Fruit fly (Drosophila melanogaster) whole organism, embryonic: Measurements from ENCODE around the gene CG13137.
A peak's percentile ranks its signal among the peaks of the same experiment; 100 is the strongest.

Source experiments
- ATbp ChIP-seq: fragments of 200-800 bp; sonication (Bioruptor generic); optimal IDR thresholded peaks from 2 replicates; lab custom pipeline; 2017; ENCODE audit warnings: missing biosample characterization, mild to moderate bottlenecking, missing genetic modification characterization, missing genetic modification reagents
- Bgb ChIP-seq: fragments of 200-800 bp; sonication (Bioruptor generic); IDR thresholded peaks from 2 replicates; pipeline ENCODE4 v1.3.6; 2022; ENCODE audit warnings: missing biosample characterization, missing genetic modification characterization; ENCODE audit not compliant: partially characterized antibody
- CG10267 ChIP-seq: fragments of 200-800 bp; sonication (Bioruptor generic); optimal IDR thresholded peaks from 2 replicates; lab custom pipeline; 2018; ENCODE audit warnings: missing biosample characterization, mild to moderate bottlenecking, missing genetic modification characterization, moderate library complexity
- CG10543 ChIP-seq: fragments of 200-800 bp; sonication (Bioruptor generic); optimal IDR thresholded peaks from 3 replicates; lab custom pipeline; 2017; ENCODE audit warnings: missing biosample characterization, mild to moderate bottlenecking, missing genetic modification characterization, moderate library complexity
- CG11695 ChIP-seq: fragments of 200-800 bp; sonication (Bioruptor generic); IDR thresholded peaks from 3 replicates; pipeline ENCODE4 v1.3.6; 2022; ENCODE audit warnings: missing biosample characterization, missing genetic modification characterization
- CG12155 ChIP-seq: fragments of 200-800 bp; sonication (Bioruptor generic); optimal IDR thresholded peaks from 3 replicates; lab custom pipeline; 2016; ENCODE audit warnings: missing biosample characterization, missing genetic modification characterization
- CG12391 ChIP-seq: fragments of 200-800 bp; sonication (Bioruptor generic); optimal IDR thresholded peaks from 3 replicates; lab custom pipeline; 2018; ENCODE audit warnings: missing biosample characterization, mild to moderate bottlenecking, missing genetic modification characterization, moderate library complexity
- CG13424 ChIP-seq: fragments of 200-800 bp; sonication (Bioruptor generic); optimal IDR thresholded peaks from 2 replicates; lab custom pipeline; 2019; ENCODE audit warnings: missing biosample characterization, mild to moderate bottlenecking, missing genetic modification characterization, moderate library complexity
- CG13894 ChIP-seq: fragments of 200-800 bp; sonication (Bioruptor generic); optimal IDR thresholded peaks from 3 replicates; lab custom pipeline; 2018; ENCODE audit warnings: missing biosample characterization, mild to moderate bottlenecking, missing genetic modification characterization, moderate library complexity
- CG16815 ChIP-seq: fragments of 200-800 bp; sonication (Bioruptor generic); optimal IDR thresholded peaks from 3 replicates; lab custom pipeline; 2017; ENCODE audit warnings: missing biosample characterization, mild to moderate bottlenecking, missing genetic modification characterization
- CG16863 ChIP-seq: fragments of 200-800 bp; sonication (Bioruptor generic); optimal IDR thresholded peaks from 3 replicates; lab custom pipeline; 2016; ENCODE audit warnings: missing biosample characterization, missing genetic modification characterization
- CG2712 ChIP-seq: fragments of 200-800 bp; optimal IDR thresholded peaks from 3 replicates; lab custom pipeline; 2019; ENCODE audit warnings: missing biosample characterization, mild to moderate bottlenecking, missing genetic modification characterization, moderate library complexity
- CG3065 ChIP-seq: fragments of 200-800 bp; sonication (Bioruptor generic); optimal IDR thresholded peaks from 2 replicates; lab custom pipeline; 2016; ENCODE audit warnings: missing biosample characterization, missing genetic modification characterization
- CG31365 ChIP-seq: fragments of 200-800 bp; sonication (Bioruptor generic); optimal IDR thresholded peaks from 2 replicates; lab custom pipeline; 2018; ENCODE audit warnings: missing biosample characterization, mild to moderate bottlenecking, missing genetic modification characterization
- CG3995 ChIP-seq: fragments of 200-800 bp; sonication (Bioruptor generic); optimal IDR thresholded peaks from 3 replicates; lab custom pipeline; 2016; ENCODE audit warnings: missing biosample characterization, missing genetic modification characterization
- CG4617 ChIP-seq: fragments of 200-800 bp; sonication (Bioruptor generic); optimal IDR thresholded peaks from 3 replicates; lab custom pipeline; 2016; ENCODE audit warnings: missing biosample characterization, missing genetic modification characterization, borderline replicate concordance
- CG4820 ChIP-seq: fragments of 200-800 bp; sonication (Bioruptor generic); optimal IDR thresholded peaks from 3 replicates; lab custom pipeline; 2016; ENCODE audit warnings: missing biosample characterization, missing genetic modification characterization
- CG4854 ChIP-seq: fragments of 200-800 bp; sonication (Bioruptor generic); optimal IDR thresholded peaks from 2 replicates; lab custom pipeline; 2016; ENCODE audit warnings: missing biosample characterization, missing genetic modification characterization, inconsistent platforms
- CG6689 ChIP-seq: fragments of 200-800 bp; sonication (Bioruptor generic); IDR thresholded peaks from 2 replicates; pipeline ENCODE4 v1.3.6; 2022; ENCODE audit warnings: missing biosample characterization, missing genetic modification characterization
- CG7372 ChIP-seq: fragments of 200-800 bp; sonication (Bioruptor generic); IDR thresholded peaks from 2 replicates; pipeline ENCODE4 v1.3.6; 2022; ENCODE audit warnings: missing biosample characterization, missing genetic modification characterization
- CG8944 ChIP-seq: fragments of 200-800 bp; sonication (Bioruptor generic); optimal IDR thresholded peaks from 3 replicates; lab custom pipeline; 2016; ENCODE audit warnings: missing biosample characterization, missing genetic modification characterization
- D19A ChIP-seq: fragments of 200-800 bp; optimal IDR thresholded peaks from 3 replicates; lab custom pipeline; 2019; ENCODE audit warnings: missing biosample characterization, mild to moderate bottlenecking, missing genetic modification characterization, moderate library complexity
- Fer1 ChIP-seq: fragments of 200-800 bp; sonication (Bioruptor generic); optimal IDR thresholded peaks from 2 replicates; lab custom pipeline; 2017; ENCODE audit warnings: missing biosample characterization, mild to moderate bottlenecking, missing genetic modification characterization
- HHEX ChIP-seq: fragments of 200-800 bp; sonication (Bioruptor generic); optimal IDR thresholded peaks from 3 replicates; lab custom pipeline; 2017; ENCODE audit warnings: missing biosample characterization, mild to moderate bottlenecking, missing genetic modification characterization, missing genetic modification reagents
- NC2β ChIP-seq: fragments of 200-800 bp; sonication (Bioruptor generic); optimal IDR thresholded peaks from 2 replicates; lab custom pipeline; 2016; ENCODE audit warnings: missing biosample characterization, missing genetic modification characterization
- TFAM ChIP-seq: fragments of 200-800 bp; sonication (Bioruptor generic); optimal IDR thresholded peaks from 2 replicates; lab custom pipeline; 2017; ENCODE audit warnings: missing biosample characterization, missing genetic modification characterization, inconsistent platforms
- Xbp1 ChIP-seq: fragments of 200-800 bp; sonication (Bioruptor generic); optimal IDR thresholded peaks from 3 replicates; lab custom pipeline; 2016; ENCODE audit warnings: missing biosample characterization, mild to moderate bottlenecking, missing genetic modification characterization
- ato ChIP-seq: fragments of 200-800 bp; sonication (Bioruptor generic); IDR thresholded peaks from 2 replicates; pipeline ENCODE4 v1.3.6; 2022; ENCODE audit warnings: missing biosample characterization, missing genetic modification characterization; ENCODE audit not compliant: partially characterized antibody
- bbx ChIP-seq: fragments of 200-800 bp; sonication (Bioruptor generic); IDR thresholded peaks from 2 replicates; pipeline ENCODE4 v1.3.6; 2022; ENCODE audit warnings: missing biosample characterization, missing genetic modification characterization; ENCODE audit not compliant: partially characterized antibody
- bcd ChIP-seq: fragments of 200-800 bp; sonication (Bioruptor generic); optimal IDR thresholded peaks from 2 replicates; lab custom pipeline; 2017; ENCODE audit warnings: missing biosample characterization, mild to moderate bottlenecking, missing genetic modification characterization
- bowl ChIP-seq: fragments of 200-800 bp; sonication (Bioruptor generic); IDR thresholded peaks from 2 replicates; pipeline ENCODE4 v1.3.6; 2022; ENCODE audit warnings: missing biosample characterization, missing genetic modification characterization
- cad ChIP-seq: fragments of >200 bp; optimal IDR thresholded peaks from 2 replicates; lab custom pipeline; 2017; ENCODE audit warnings: missing biosample characterization, missing genetic modification characterization
- gt ChIP-seq: fragments of 200-800 bp; sonication (Bioruptor generic); IDR thresholded peaks from 2 replicates; pipeline ENCODE4 v1.3.6; 2022; ENCODE audit warnings: missing biosample characterization, missing genetic modification characterization
- hb ChIP-seq: fragments of 200-800 bp; sonication (Bioruptor generic); IDR thresholded peaks from 3 replicates; pipeline ENCODE4 v1.3.6; 2022; ENCODE audit warnings: missing biosample characterization, missing genetic modification characterization; ENCODE audit not compliant: partially characterized antibody
- ind ChIP-seq: fragments of 200-800 bp; sonication (Bioruptor generic); optimal IDR thresholded peaks from 3 replicates; lab custom pipeline; 2016; ENCODE audit warnings: missing biosample characterization, missing genetic modification characterization
- klu ChIP-seq: fragments of 200-800 bp; sonication (Bioruptor generic); IDR thresholded peaks from 2 replicates; pipeline ENCODE4 v1.3.6; 2022; ENCODE audit warnings: missing biosample characterization, missing genetic modification characterization
- knrl ChIP-seq: fragments of 200-800 bp; sonication (Bioruptor generic); IDR thresholded peaks from 3 replicates; pipeline ENCODE4 v1.3.6; 2022; ENCODE audit warnings: missing biosample characterization, missing genetic modification characterization; ENCODE audit not compliant: partially characterized antibody
- mam ChIP-seq: fragments of 200-800 bp; sonication (Bioruptor generic); optimal IDR thresholded peaks from 3 replicates; lab custom pipeline; 2016; ENCODE audit warnings: missing biosample characterization, missing genetic modification characterization
- org-1 ChIP-seq: fragments of 200-800 bp; sonication (Bioruptor generic); optimal IDR thresholded peaks from 2 replicates; lab custom pipeline; 2017; ENCODE audit warnings: missing biosample characterization, missing genetic modification characterization
- pfk ChIP-seq: fragments of 200-800 bp; sonication (Bioruptor generic); optimal IDR thresholded peaks from 2 replicates; lab custom pipeline; 2018; ENCODE audit warnings: missing biosample characterization, mild to moderate bottlenecking, missing genetic modification characterization, moderate library complexity
- sc ChIP-seq, 3 experiments: fragments of >200 bp in 2 of 3; fragments of 200-800 bp in 1 of 3; sonication (Bioruptor generic) in 1 of 3; optimal IDR thresholded peaks; 2 replicates in 2 of 3; 3 replicates in 1 of 3; lab custom pipeline; 2017; ENCODE audit warnings: mild to moderate bottlenecking in 1 of 3, missing biosample characterization in 1 of 3, missing genetic modification characterization in 1 of 3, missing genetic modification reagents in 1 of 3
- seq ChIP-seq: fragments of 200-800 bp; sonication (Bioruptor generic); IDR thresholded peaks from 2 replicates; pipeline ENCODE4 v1.3.6; 2022; ENCODE audit warnings: missing biosample characterization, missing genetic modification characterization
- so ChIP-seq: fragments of 200-800 bp; sonication (Bioruptor generic); IDR thresholded peaks from 3 replicates; pipeline ENCODE4 v1.3.6; 2022; ENCODE audit warnings: missing biosample characterization, missing genetic modification characterization
- sug ChIP-seq: fragments of 200-800 bp; optimal IDR thresholded peaks from 2 replicates; lab custom pipeline; 2019; ENCODE audit warnings: missing biosample characterization, mild to moderate bottlenecking, missing genetic modification characterization, moderate library complexity
- unc-4 ChIP-seq: fragments of 200-800 bp; sonication (Bioruptor generic); IDR thresholded peaks from 2 replicates; pipeline ENCODE4 v1.3.6; 2022; ENCODE audit warnings: missing biosample characterization, missing genetic modification characterization; ENCODE audit not compliant: partially characterized antibody
- usp ChIP-seq: fragments of >200 bp; optimal IDR thresholded peaks from 2 replicates; lab custom pipeline; 2017; ENCODE audit warnings: missing biosample characterization, missing genetic modification characterization
- zen ChIP-seq: fragments of 200-800 bp; sonication (Bioruptor generic); optimal IDR thresholded peaks from 3 replicates; lab custom pipeline; 2018; ENCODE audit warnings: missing biosample characterization, mild to moderate bottlenecking, missing genetic modification characterization, moderate library complexity
- zen2 ChIP-seq: fragments of 200-800 bp; sonication (Bioruptor generic); IDR thresholded peaks from 3 replicates; pipeline ENCODE4 v1.3.6; 2022; ENCODE audit warnings: missing biosample characterization, missing genetic modification characterization; ENCODE audit not compliant: partially characterized antibody

The CG13137 gene

dm6 chr2L:10220501-10221386, 48.2 kb downstream of the CG13137 start, which contains the start of the genes Npc1a and Prosalpha6 (continued):
- peak; percentile 95 for TF ChIP-seq pfk (GFP tag; lab: Kevin White, UChicago)
- TF ChIP-seq CG4820, result peak; percentile 34
- no peak for TF ChIP-seq ind (GFP tag; lab: Kevin White, UChicago)
- peak; percentile 62 for TF ChIP-seq Bgb
- TF ChIP-seq sc (optimal IDR thresholded peaks at IDR 0.05; lab: Kevin White, UChicago), result no peak
- no peak for TF ChIP-seq sc (GFP tag; optimal IDR thresholded peaks at IDR 0.05; lab: Kevin White, UChicago)
- TF ChIP-seq bcd, result no peak
- no peak for TF ChIP-seq CG4854 (GFP tag; lab: Kevin White, UChicago)
- no peak for TF ChIP-seq bowl (GFP tag; lab: Robert Waterston, UW)
- TF ChIP-seq CG12391 (tag; lab: Kevin White, UChicago), result peak; percentile 55
- TF ChIP-seq usp (GFP tag; lab: Kevin White, UChicago), result no peak
- no peak for TF ChIP-seq D19A (tag; lab: Kevin White, UChicago)
- TF ChIP-seq CG6689 (GFP tag; lab: Robert Waterston, UW), result no peak
- TF ChIP-seq CG12155, result peak; percentile 16
- no peak for TF ChIP-seq CG31365 (tag; lab: Kevin White, UChicago)
- no peak for TF ChIP-seq CG13424 (tag; lab: Kevin White, UChicago)
- peak; percentile 50; the same call in 1 of the 2 replicates for TF ChIP-seq bbx (GFP tag; lab: Robert Waterston, UW)
- peak; percentile 57; the same call in 1 of the 2 replicates for TF ChIP-seq ato (GFP tag; lab: Robert Waterston, UW)
- TF ChIP-seq CG8944 (GFP tag; lab: Kevin White, UChicago), result no peak
- peak; percentile 1 for TF ChIP-seq mam (GFP tag; lab: Kevin White, UChicago)
- TF ChIP-seq cad (GFP tag; lab: Kevin White, UChicago), result no peak
- TF ChIP-seq Fer1 (GFP tag; lab: Kevin White, UChicago), result peak; percentile 5
- TF ChIP-seq knrl (GFP tag; lab: Robert Waterston, UW), result peak; percentile 74
- no peak for TF ChIP-seq ATbp (GFP tag; lab: Kevin White, UChicago)
- no peak for TF ChIP-seq gt (GFP tag; lab: Robert Waterston, UW)
- no peak for TF ChIP-seq CG10543 (GFP tag; lab: Kevin White, UChicago)
- TF ChIP-seq CG4617 (GFP tag; lab: Kevin White, UChicago), result peak; percentile 11
- no peak for TF ChIP-seq CG11695 (GFP tag; lab: Robert Waterston, UW)
- peak; percentile 70 for TF ChIP-seq zen (tag; lab: Kevin White, UChicago)
- TF ChIP-seq org-1 (GFP tag; lab: Kevin White, UChicago), result no peak
- TF ChIP-seq Xbp1 (GFP tag; lab: Kevin White, UChicago), result peak; percentile 15
- no peak for TF ChIP-seq CG3065 (GFP tag; lab: Kevin White, UChicago)
- peak; percentile 71; the same call in 1 of the 3 replicates for TF ChIP-seq hb (GFP tag; lab: Robert Waterston, UW)
- TF ChIP-seq CG16863, result no peak
- no peak for TF ChIP-seq seq (GFP tag; lab: Robert Waterston, UW)
- peak; percentile 20 for TF ChIP-seq CG10267 (tag; lab: Kevin White, UChicago)
- peak; percentile 7 for TF ChIP-seq sug (tag; lab: Kevin White, UChicago)
- no peak for TF ChIP-seq CG16815 (GFP tag; lab: Kevin White, UChicago)
- no peak for TF ChIP-seq CG13894 (tag; lab: Kevin White, UChicago)
- no peak for TF ChIP-seq NC2β (GFP tag; lab: Kevin White, UChicago)
- no peak; the same call in 2 of the 3 replicates for TF ChIP-seq zen2 (GFP tag; lab: Robert Waterston, UW)
- no peak for TF ChIP-seq CG7372 (GFP tag; lab: Robert Waterston, UW)
- no peak for TF ChIP-seq HHEX (GFP tag; lab: Kevin White, UChicago)
- TF ChIP-seq CG3995 (GFP tag; lab: Kevin White, UChicago), result peak; percentile 27
- peak; percentile 67 for TF ChIP-seq unc-4 (GFP tag; lab: Robert Waterston, UW)
- TF ChIP-seq TFAM (GFP tag; lab: Kevin White, UChicago), result no peak
- TF ChIP-seq klu, result no peak
- peak; percentile 39; the same call in 1 of the 3 replicates for TF ChIP-seq so (GFP tag; lab: Robert Waterston, UW)
- peak; percentile 51 for TF ChIP-seq CG2712 (tag; lab: Kevin White, UChicago)
